Worm (Caenorhabditis elegans) whole organism, early embryonic: ENCODE data around the gene srt-54.

ENCODE experiments used
- B0310.2 ChIP-seq: sonication (generic microtip); optimal IDR thresholded peaks from 2 replicates; lab custom pipeline; 2016; ENCODE audit warnings: mild to moderate bottlenecking, missing genetic modification characterization, missing compliant biosample characterization
- F13C5.2 ChIP-seq: sonication (generic microtip); optimal IDR thresholded peaks from 2 replicates; lab custom pipeline; 2017; ENCODE audit warnings: mild to moderate bottlenecking, missing genetic modification characterization, inconsistent platforms, missing compliant biosample characterization
- aly-1 ChIP-seq: sonication (generic microtip); optimal IDR thresholded peaks from 2 replicates; lab custom pipeline; 2016; ENCODE audit warnings: missing genetic modification characterization, missing compliant biosample characterization
- ama-1 ChIP-seq: fragments of 150-350 bp; optimal IDR thresholded peaks from 2 replicates; lab custom pipeline; 2014
- ceh-13 ChIP-seq: fragments of 200-800 bp; sonication (Bioruptor generic); optimal IDR thresholded peaks from 2 replicates; lab custom pipeline; 2018; ENCODE audit warnings: mild to moderate bottlenecking, missing genetic modification characterization, missing compliant biosample characterization
- ceh-36 ChIP-seq: sonication (generic microtip); optimal IDR thresholded peaks from 2 replicates; lab custom pipeline; 2016; ENCODE audit warnings: missing genetic modification characterization, inconsistent platforms, missing compliant biosample characterization
- ets-7 ChIP-seq: sonication (generic microtip); optimal IDR thresholded peaks from 2 replicates; lab custom pipeline; 2016; ENCODE audit warnings: missing genotype, missing genetic modification characterization, missing compliant biosample characterization
- flt-1 ChIP-seq: fragments of 200-800 bp; sonication (Bioruptor generic); IDR thresholded peaks from 2 replicates; pipeline ENCODE4 v1.3.6; 2022; ENCODE audit warnings: missing genetic modification characterization, missing compliant biosample characterization
- hmbx-1 ChIP-seq: sonication (generic microtip); optimal IDR thresholded peaks from 2 replicates; lab custom pipeline; 2016; ENCODE audit warnings: mild to moderate bottlenecking, missing genetic modification characterization, missing compliant biosample characterization
- hmg-4 ChIP-seq: fragments of 200-800 bp; sonication (Bioruptor generic); optimal IDR thresholded peaks from 2 replicates; lab custom pipeline; 2018; ENCODE audit warnings: mild to moderate bottlenecking, missing genetic modification characterization, missing compliant biosample characterization
- hnd-1 ChIP-seq: sonication (generic microtip); optimal IDR thresholded peaks from 2 replicates; lab custom pipeline; 2016; ENCODE audit warnings: missing genetic modification characterization, missing compliant biosample characterization
- pes-1 ChIP-seq: fragments of 200-800 bp; sonication (Bioruptor generic); IDR thresholded peaks from 2 replicates; pipeline ENCODE4 v1.3.6; 2022; ENCODE audit warnings: missing genetic modification reagents, missing genetic modification characterization, missing compliant biosample characterization
- scrt-1 ChIP-seq: fragments of 200-800 bp; sonication (Bioruptor generic); IDR thresholded peaks from 2 replicates; pipeline ENCODE4 v1.3.6; 2022; ENCODE audit warnings: missing genetic modification characterization, missing compliant biosample characterization
- sea-1 ChIP-seq: fragments of 200-800 bp; sonication (Bioruptor generic); conservative IDR thresholded peaks from 2 replicates; pipeline ENCODE4 v1.3.6; 2022; ENCODE audit warnings: missing genetic modification characterization, missing compliant biosample characterization
- tbx-11 ChIP-seq: fragments of 200-800 bp; sonication (Bioruptor generic); IDR thresholded peaks from 2 replicates; pipeline ENCODE4 v1.3.6; 2022; ENCODE audit warnings: missing genetic modification characterization, missing compliant biosample characterization
- tbx-37 ChIP-seq: fragments of 200-800 bp; sonication (Bioruptor generic); conservative IDR thresholded peaks from 2 replicates; pipeline ENCODE4 v1.3.6; 2022; ENCODE audit warnings: missing genetic modification reagents, missing genetic modification characterization, missing compliant biosample characterization
- tra-4 ChIP-seq: sonication (generic microtip); optimal IDR thresholded peaks from 2 replicates; lab custom pipeline; 2017; ENCODE audit warnings: missing genetic modification characterization, missing compliant biosample characterization

srt-54 gene

DNA sequence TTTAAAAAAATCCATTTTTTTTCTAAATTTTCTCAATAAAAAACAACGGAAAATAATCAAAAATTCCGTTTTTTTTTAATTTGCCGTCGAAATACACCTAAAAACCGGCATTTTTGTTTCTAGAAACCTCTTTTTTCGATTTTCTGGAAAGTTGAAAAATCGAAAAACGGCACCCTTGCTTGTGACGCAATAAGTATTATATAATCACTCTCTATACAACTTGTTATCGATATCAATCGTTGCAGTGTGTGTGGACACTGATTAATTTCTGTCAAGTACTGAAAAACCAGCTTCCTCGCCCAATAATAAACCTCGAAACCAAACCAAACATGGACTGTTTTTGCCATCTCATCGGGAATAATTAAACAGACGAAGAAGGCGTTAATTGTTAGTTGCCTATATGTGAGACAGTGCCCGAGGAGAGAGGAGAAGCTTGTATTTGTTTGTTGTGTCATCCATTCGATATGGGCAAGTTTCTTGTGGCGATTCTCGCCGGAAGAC lies 40.0 kb downstream of the srt-54 start:
- TF ChIP-seq B0310.2, result no peak
- no peak for TF ChIP-seq tbx-37 (GFP tag; lab: Robert Waterston, UW)
- no peak for TF ChIP-seq pes-1 (GFP tag; lab: Robert Waterston, UW)
- TF ChIP-seq ets-7 (tag; lab: Kevin White, UChicago), result no peak
- TF ChIP-seq tbx-11 (GFP tag; lab: Robert Waterston, UW), result no peak
- no peak for TF ChIP-seq tra-4
- TF ChIP-seq sea-1, result no peak
- TF ChIP-seq hnd-1 (tag; lab: Kevin White, UChicago), result no peak
- no peak for TF ChIP-seq ama-1 (lab: Kevin White, UChicago)
- no peak for TF ChIP-seq ceh-36 (tag; lab: Kevin White, UChicago)
- no peak for TF ChIP-seq hmg-4
- no peak for TF ChIP-seq scrt-1 (GFP tag; lab: Robert Waterston, UW)
- no peak for TF ChIP-seq ceh-13 (GFP tag; lab: Kevin White, UChicago)
- no peak for TF ChIP-seq hmbx-1 (tag; lab: Kevin White, UChicago)
- TF ChIP-seq aly-1 (tag; lab: Kevin White, UChicago), result no peak
- TF ChIP-seq flt-1 (GFP tag; lab: Robert Waterston, UW), result no peak
- no peak for TF ChIP-seq F13C5.2 (tag; lab: Kevin White, UChicago)

DNA sequence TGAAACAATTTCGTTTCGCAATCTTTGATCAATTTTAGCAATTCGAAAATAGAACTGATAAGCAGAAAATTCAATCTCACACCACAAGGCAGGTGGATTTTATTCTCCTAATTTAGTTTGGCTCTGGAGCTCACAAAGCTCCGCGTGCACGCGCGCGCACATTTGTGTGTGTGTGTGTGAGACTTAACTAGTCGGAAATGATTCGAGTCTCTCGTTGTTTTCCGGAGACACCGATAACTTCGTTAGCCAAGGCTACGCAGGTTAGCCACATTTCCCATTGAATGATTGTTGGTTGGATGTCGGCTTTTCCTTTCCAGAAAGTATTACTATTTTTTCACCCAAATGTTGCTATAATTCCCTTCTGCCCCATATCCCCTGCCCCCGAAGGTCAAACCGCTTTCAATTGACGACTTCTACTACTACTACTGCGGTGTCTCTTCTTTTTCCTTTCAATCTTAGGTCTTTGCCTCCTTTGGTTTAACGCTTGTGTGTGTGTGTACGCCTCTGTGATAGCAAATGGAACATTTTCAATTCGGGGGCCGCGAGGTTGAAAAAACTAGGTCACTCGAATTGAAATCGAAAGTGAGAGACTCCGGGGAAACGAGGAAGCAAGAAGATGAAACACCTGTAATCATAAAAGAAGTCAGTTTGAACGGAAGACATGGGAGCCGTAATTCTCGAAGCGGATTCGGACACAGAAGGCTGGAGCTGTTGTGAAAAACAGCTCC lies 41.2 kb downstream of the srt-54 start:
- TF ChIP-seq ama-1 (lab: Kevin White, UChicago), result no peak
- no peak for TF ChIP-seq sea-1
- TF ChIP-seq tbx-37 (GFP tag; lab: Robert Waterston, UW), result no peak
- TF ChIP-seq aly-1 (tag; lab: Kevin White, UChicago), result no peak
- no peak for TF ChIP-seq F13C5.2 (tag; lab: Kevin White, UChicago)
- no peak for TF ChIP-seq flt-1 (GFP tag; lab: Robert Waterston, UW)
- no peak for TF ChIP-seq ceh-13 (GFP tag; lab: Kevin White, UChicago)
- no peak for TF ChIP-seq hmbx-1 (tag; lab: Kevin White, UChicago)
- TF ChIP-seq tbx-11 (GFP tag; lab: Robert Waterston, UW), result no peak
- TF ChIP-seq tra-4, result no peak
- no peak for TF ChIP-seq hmg-4
- TF ChIP-seq B0310.2, result no peak
- TF ChIP-seq pes-1 (GFP tag; lab: Robert Waterston, UW), result no peak

DNA sequence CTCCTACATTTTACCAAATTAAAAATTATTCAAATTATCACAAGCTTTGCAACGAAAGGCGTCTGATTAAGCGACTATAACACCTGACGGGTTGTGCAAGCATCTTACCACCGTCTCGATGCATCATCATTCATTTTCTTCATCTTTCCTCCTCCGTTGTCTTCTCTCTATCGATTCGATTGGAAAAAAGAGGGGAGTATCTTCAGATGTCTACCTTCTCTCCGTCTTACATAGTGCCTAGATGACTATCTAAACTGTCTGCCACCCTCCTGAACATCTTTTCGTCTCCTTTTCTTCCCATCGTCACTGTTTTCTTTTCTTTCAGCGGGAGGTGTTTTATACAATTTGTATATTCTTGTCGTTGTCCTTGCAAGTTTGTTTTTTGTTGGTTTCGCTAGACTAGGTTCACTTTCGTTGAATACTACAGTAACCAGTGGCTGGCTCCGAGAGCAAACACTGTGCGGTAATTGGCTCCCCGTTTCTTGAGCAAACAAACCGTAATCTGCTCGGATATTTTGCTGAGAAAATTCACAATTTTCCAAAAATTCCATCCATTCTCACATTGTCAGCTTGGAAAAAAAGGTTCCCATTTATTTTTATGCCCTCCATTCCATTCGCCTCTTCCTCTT lies 42.4 kb downstream of the srt-54 start:
- TF ChIP-seq aly-1 (tag; lab: Kevin White, UChicago) (no peak), ama-1 (lab: Kevin White, UChicago) (no peak), hmg-4 (no peak), sea-1 (no peak), F13C5.2 (tag; lab: Kevin White, UChicago) (no peak), scrt-1 (GFP tag; lab: Robert Waterston, UW) (no peak), flt-1 (GFP tag; lab: Robert Waterston, UW) (no peak), tra-4 (no peak), tbx-11 (GFP tag; lab: Robert Waterston, UW) (no peak), B0310.2 (no peak), pes-1 (GFP tag; lab: Robert Waterston, UW) (no peak)

DNA sequence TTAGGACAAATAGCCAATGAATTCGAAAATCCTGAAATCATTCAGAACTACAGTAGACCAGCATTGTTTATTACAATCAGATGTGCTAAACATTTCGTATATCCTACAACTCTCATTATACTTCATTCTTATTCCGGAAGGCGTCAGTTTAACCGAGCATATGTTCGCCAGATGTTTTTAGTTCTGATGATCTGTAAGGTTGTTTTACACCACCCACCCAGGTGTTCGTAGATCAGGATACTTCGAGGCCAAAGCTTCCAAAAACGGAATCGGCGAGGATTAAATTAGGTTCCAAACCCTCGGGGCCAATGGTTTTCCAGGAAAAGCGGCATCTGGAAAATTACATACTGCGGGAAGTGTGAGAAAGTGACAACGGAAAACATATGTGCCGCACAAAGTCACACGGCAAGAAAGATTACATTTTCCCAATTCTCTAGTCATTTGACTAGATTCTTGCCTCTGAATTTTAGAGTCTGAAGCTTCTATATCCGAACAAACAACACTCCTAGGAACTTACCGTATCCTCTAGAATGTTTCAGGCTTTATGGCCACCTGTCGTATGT lies 43.6 kb downstream of the srt-54 start:
- TF ChIP-seq ets-7 (tag; lab: Kevin White, UChicago) (no peak), pes-1 (GFP tag; lab: Robert Waterston, UW) (no peak), hnd-1 (tag; lab: Kevin White, UChicago) (no peak), hmbx-1 (tag; lab: Kevin White, UChicago) (no peak), ceh-13 (GFP tag; lab: Kevin White, UChicago) (no peak), ceh-36 (tag; lab: Kevin White, UChicago) (no peak), tbx-11 (GFP tag; lab: Robert Waterston, UW) (no peak), hmg-4 (no peak), aly-1 (tag; lab: Kevin White, UChicago) (no peak), sea-1 (no peak), B0310.2 (no peak)

DNA sequence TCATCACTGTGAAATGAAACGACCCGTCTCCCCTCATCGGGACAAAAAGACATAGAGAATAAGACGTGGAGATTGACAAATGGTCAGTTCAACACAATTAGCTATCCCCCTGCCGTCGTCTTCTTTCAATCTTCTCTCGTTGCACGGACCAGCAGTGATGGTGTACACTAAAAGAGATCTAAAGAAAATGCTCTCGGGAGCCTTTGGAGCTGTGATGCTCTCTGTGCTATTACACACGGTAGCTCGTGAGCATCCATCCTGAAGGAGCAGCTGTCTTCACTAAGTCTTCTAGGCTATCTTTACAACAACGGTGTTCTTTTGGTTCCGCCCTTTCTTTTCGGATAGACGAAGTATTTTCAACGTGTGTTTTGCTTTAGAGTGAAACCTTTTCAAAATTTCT lies 44.3 kb downstream of the srt-54 start:
- no peak for TF ChIP-seq sea-1
- TF ChIP-seq F13C5.2 (tag; lab: Kevin White, UChicago), result no peak
- TF ChIP-seq B0310.2, result no peak
- TF ChIP-seq hmbx-1 (tag; lab: Kevin White, UChicago), result no peak

DNA sequence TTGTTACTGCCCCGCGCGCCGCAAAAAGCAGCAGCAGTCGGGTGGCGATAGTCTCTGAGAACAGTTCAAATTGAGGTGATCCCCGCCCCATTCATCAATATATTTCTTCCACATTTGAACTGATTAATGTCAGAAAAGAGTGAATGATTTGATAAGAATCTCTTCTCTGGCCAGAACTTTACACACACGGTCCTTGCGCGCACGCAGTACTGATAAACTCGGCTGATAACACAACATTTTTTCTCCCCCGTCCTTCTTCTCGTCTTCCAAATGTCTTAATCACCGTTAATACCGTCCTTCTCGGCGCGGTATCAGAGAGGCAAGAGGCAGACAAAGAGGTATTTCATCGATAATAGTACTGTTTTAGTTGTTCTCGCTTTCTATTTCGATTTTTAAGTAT lies 45.2 kb downstream of the srt-54 start, which contains the start of gene etr-1:
etr-1 (plus strand) TSS at position 193 of the 400 bp plus-strand sequence.
- TF ChIP-seq ceh-13 (GFP tag; lab: Kevin White, UChicago), result no peak
- TF ChIP-seq ama-1 (lab: Kevin White, UChicago), result no peak
- no peak for TF ChIP-seq tbx-11 (GFP tag; lab: Robert Waterston, UW)
- TF ChIP-seq ets-7 (tag; lab: Kevin White, UChicago), result no peak
- no peak for TF ChIP-seq ceh-36 (tag; lab: Kevin White, UChicago)
- no peak for TF ChIP-seq scrt-1 (GFP tag; lab: Robert Waterston, UW)
- no peak for TF ChIP-seq hnd-1 (tag; lab: Kevin White, UChicago)
- no peak for TF ChIP-seq hmg-4
- no peak for TF ChIP-seq pes-1 (GFP tag; lab: Robert Waterston, UW)
- TF ChIP-seq sea-1, result no peak
- no peak for TF ChIP-seq B0310.2
- no peak for TF ChIP-seq tra-4
- TF ChIP-seq tbx-37 (GFP tag; lab: Robert Waterston, UW), result no peak

- no peak for TF ChIP-seq ceh-36 (tag; lab: Kevin White, UChicago)
- TF ChIP-seq hmg-4, result no peak
- no peak for TF ChIP-seq tbx-37 (GFP tag; lab: Robert Waterston, UW)
- no peak for TF ChIP-seq hmbx-1 (tag; lab: Kevin White, UChicago)
- no peak for TF ChIP-seq ceh-13 (GFP tag; lab: Kevin White, UChicago)
- TF ChIP-seq B0310.2, result no peak
- no peak for TF ChIP-seq scrt-1 (GFP tag; lab: Robert Waterston, UW)
- no peak for TF ChIP-seq pes-1 (GFP tag; lab: Robert Waterston, UW)
- no peak for TF ChIP-seq ets-7 (tag; lab: Kevin White, UChicago)
- TF ChIP-seq sea-1, result no peak
- no peak for TF ChIP-seq aly-1 (tag; lab: Kevin White, UChicago)
- no peak for TF ChIP-seq hnd-1 (tag; lab: Kevin White, UChicago)
- TF ChIP-seq F13C5.2 (tag; lab: Kevin White, UChicago), result no peak
- TF ChIP-seq ama-1 (lab: Kevin White, UChicago), result no peak
- no peak for TF ChIP-seq flt-1 (GFP tag; lab: Robert Waterston, UW)
Observed at ce11 chrII:163229-163628, 46.2 kb downstream of the srt-54 start.
